Worm (Caenorhabditis elegans) whole organism, L4/young adult: ENCODE results near the gene EEED8.4.
A peak's percentile ranks its signal among the peaks of the same experiment; 100 is the strongest.

ENCODE experiments used
- W03F9.2 ChIP-seq: fragments of 150-350 bp; optimal IDR thresholded peaks from 2 replicates; lab custom pipeline; 2014; ENCODE audit warnings: missing biosample characterization, missing genetic modification characterization
- dao-5 ChIP-seq: sonication (generic microtip); optimal IDR thresholded peaks from 2 replicates; lab custom pipeline; 2016; ENCODE audit warnings: missing genotype, missing genetic modification characterization, moderate library complexity, missing compliant biosample characterization
- him-1 ChIP-seq: sonication (generic microtip); optimal IDR thresholded peaks from 2 replicates; lab custom pipeline; 2016; ENCODE audit warnings: missing genotype, missing genetic modification reagents, missing genetic modification characterization, missing compliant biosample characterization

Gene EEED8.4

DNA sequence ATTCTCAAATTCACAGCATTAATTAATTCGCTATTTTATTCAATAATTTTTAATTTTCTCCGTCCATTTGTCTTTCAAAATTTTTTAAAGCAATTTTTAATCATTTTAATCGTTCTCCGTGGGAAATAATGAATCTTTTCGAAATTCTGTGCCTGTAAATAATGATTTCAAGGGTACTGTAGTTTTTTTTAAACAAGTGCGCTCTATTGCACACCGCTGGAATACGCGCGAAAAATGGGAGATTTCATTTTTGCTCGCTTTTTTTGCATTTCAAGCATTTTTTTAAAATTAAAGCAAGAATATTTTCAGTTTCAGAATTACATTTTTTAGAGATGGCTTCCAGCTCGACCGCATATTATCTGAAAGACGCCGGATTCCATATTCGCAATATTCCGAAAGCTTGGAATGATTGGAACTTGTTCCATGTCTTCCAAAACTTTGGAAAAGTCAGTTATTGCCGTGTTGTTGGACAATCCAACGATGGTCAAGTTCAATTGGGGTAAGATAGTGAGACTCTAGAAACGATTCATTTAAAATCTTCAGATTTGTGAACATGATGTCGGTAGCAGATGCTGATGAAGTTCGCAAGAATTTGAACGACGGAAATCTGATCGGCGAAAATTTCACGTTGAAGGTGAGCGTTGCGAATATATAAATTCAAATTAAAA lies 12.0 kb downstream of the EEED8.4 start, which contains the start of gene tofu-6:
Gene tofu-6 (plus strand): TSS at position 302 of the 668 bp plus-strand sequence.
- TF ChIP-seq W03F9.2 (tag; lab: Kevin White, UChicago) (no peak), dao-5 (no peak), him-1 (no peak)

DNA sequence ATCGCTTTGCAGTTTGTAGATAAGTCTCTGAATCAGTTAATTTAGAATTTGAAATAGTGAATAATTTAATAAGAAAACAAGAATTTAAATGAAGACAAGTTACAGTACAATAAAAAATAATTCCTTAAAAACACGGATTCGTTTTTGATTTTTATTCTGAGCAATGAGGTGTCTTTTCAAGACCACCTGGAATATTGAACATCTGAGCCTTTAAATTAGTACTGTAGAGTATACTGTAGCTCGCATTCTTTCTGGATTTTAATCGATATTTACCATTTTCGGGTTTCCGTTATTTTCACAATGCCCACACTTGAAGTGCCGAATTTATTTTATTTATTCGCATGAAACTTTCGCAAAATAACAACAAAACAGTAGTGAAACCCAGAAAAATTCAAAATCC lies 14.7 kb downstream of the EEED8.4 start, which contains the start of gene F07F6.7:
Gene F07F6.7 (minus strand): TSS at position 27 of the 400 bp plus-strand sequence.
- no peak for TF ChIP-seq dao-5
- TF ChIP-seq him-1: no peak
- no peak for TF ChIP-seq W03F9.2 (tag; lab: Kevin White, UChicago)

DNA sequence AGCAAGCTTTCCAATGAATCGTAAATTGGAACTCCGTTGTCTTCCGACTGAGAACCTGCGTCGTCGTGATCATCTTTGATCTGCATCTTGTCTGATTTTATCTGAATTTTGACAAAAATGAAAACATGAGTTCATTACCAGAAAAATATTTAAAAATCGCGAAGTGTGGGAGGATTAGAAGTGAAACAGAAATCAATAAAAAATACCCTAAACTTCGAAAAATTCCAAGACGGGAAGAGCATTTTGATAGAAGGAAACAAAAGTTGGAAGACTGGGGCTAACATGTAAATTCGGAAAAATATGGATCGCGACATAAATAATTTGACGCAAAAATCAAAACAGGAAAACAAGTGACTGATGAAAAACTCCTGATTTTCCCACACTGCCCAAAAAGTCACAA lies 16.5 kb downstream of the EEED8.4 start, which contains the start of gene F07F6.8:
Gene F07F6.8 (minus strand): TSS at position 101 of the 400 bp plus-strand sequence.
- TF ChIP-seq him-1: no peak
- no peak for TF ChIP-seq W03F9.2 (tag; lab: Kevin White, UChicago)
- no peak for TF ChIP-seq dao-5

DNA sequence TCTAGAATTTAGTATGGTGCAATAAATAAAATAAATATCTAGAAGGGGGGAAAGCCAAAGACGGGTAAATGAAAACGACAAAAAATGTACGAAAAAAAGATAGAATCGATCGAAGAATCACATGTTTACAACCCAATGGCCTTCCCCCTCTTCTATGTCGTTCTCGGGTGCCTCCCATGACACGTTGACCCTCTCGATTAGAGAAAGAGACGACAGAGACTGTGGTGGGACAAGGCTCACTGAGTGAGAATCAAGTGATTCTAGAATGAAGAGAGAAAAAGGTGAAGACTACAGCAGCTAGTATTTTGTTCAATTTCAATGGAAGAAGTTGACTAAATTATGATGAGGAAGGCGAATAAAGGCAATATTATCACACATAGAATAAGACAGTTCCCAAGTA lies 16.9 kb downstream of the EEED8.4 start:
- TF ChIP-seq him-1 (no peak), dao-5 (no peak), W03F9.2 (tag; lab: Kevin White, UChicago) (no peak)

DNA sequence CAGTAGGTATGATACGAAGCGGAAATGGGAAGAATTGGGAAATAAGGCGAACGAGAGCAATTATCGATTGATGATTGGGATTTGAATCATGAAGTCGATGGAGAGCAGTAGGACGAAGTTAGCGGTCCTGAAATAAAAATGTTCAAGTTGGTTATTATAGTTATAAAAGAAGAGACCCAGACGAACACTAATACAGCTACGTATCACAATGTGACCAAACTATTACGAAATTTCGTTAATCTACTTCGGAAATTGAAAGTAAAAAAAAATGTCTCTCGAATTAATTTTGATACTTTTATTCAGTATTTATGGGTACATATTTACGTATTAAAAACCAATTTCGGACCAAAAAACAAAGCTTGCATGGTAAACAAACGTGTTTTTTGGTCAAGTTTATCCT lies 17.4 kb downstream of the EEED8.4 start:
- TF ChIP-seq dao-5 (no peak), him-1 (no peak), W03F9.2 (tag; lab: Kevin White, UChicago) (no peak)

DNA sequence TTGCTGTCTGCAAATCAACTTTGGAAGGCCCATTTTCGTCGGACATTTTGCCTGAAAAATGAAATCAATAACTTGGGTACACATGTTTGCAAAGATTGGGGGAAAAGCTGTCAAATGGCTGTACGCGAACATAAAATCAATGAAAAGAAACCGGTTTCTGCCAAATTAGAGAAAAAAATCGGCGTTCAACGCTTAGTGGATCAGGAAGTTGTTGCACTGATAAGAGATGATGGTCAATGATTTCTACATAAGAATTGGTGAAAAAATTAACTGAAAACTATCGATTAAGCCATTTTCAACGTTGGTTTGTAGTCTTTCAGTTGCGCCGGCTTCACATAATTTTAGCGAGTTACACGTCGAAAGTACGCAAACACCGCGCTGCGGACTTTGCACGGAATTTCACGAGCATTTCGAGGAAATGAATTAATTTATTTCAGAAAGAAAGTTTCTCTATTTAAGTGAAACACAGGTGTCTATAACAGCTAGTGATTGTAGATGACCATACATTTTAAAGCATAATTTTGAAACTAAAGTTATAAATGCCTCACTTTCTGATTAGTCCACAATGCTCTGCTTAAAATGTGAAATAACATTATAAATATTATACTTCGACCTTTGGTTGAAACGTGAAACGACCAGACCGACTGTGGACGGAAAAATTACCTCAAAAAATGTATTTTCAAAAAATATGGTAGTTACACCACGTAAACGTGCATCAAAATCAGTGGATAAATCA lies 20.6 kb downstream of the EEED8.4 start, which contains the start of the genes F07F6.4 and F07F6.2:
Gene F07F6.4 (minus strand): TSS at position 51 of the 736 bp plus-strand sequence.
Gene F07F6.2 (plus strand): TSS at position 686 of the 736 bp plus-strand sequence.
- no peak for TF ChIP-seq dao-5
- TF ChIP-seq W03F9.2 (tag; lab: Kevin White, UChicago): peak; percentile 6
- no peak for TF ChIP-seq him-1

DNA sequence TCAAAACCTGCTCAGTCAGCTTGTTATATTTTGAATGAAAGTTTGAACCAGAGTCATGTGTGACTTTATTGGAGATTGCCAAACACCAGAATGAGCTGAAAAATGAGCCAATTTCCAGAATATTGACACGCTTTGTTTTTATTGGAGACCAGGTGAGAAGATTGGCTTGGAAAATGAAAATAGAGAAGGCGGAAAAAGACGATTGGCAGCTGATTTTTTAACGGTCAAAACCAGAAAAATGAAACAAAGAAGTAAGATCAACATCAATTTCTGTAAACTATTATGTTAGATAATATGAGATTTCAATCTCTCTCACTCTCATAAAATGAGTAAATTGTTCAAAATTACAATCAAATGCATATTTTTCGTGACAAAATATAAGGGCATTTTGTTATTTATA lies 23.9 kb downstream of the EEED8.4 start, which contains the start of gene srx-114:
Gene srx-114 (minus strand): TSS at position 101 of the 400 bp plus-strand sequence.
- no peak for TF ChIP-seq W03F9.2 (tag; lab: Kevin White, UChicago)
- TF ChIP-seq dao-5: no peak
- TF ChIP-seq him-1: no peak

DNA sequence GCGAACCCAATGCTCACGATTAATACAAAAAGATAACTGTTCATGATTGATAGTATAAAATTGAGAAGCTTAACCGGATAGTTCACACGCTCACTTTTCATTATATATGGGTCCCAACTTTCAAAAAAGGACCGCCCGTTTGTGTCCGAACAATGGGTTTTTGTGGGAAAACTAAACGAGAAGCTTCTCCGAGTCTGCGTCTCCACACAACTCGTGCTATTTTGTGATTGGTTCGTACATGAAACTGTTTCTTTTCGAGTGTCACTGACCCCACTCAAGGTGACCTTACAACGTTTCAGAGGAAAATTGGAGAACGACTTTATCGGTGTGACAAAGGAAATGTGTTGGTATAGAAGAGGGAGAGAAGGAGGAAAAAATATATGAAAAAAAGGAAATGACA lies 27.7 kb downstream of the EEED8.4 start, which contains the start of gene dct-5:
Gene dct-5 (minus strand): TSS at position 101 of the 400 bp plus-strand sequence.
- no peak for TF ChIP-seq dao-5
- TF ChIP-seq him-1: no peak
- TF ChIP-seq W03F9.2 (tag; lab: Kevin White, UChicago): no peak

DNA sequence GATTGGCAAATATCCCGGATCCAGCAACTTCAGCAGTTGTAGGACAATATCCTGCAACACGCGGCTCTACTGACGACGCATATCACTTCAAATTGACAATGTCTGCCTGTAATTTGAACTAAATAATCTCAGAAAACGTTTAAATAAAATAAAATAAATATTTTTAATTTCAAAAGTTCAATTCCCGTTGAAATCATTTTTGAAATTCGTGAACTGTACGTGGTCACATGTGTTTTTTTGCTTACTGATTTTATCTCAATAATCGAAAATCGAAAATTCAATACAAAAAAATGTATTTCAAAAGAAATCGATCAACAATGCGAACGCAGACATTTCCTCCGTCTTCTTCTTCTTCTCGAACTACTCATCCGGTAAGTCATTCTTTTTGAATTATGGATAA lies 28.5 kb downstream of the EEED8.4 start, which contains the start of gene F07F6.1:
Gene F07F6.1 (plus strand): TSS at position 301 of the 400 bp plus-strand sequence.
- TF ChIP-seq him-1 (no peak), W03F9.2 (tag; lab: Kevin White, UChicago) (no peak)

DNA sequence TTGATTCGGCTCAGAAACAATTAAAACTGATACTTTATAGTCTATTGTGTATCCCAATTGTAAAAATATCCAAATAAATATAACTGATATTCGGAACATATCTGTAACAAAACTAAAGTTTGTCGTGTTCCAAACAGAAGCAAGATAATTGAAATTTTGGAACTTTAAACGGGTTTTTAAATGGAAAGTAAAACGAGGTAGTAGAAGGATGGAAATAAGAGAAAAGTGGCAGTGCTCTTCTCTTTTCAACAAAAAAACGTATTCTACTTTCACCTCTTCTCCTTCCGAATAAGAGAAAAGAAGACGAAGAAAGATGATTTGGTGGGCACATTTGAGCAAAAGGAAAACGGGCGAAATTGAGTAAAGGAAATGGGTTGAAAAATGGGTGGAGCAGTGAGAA lies 37.4 kb downstream of the EEED8.4 start, which contains the start of gene nmr-1:
Gene nmr-1 (minus strand): TSS at position 101 of the 400 bp plus-strand sequence.
- TF ChIP-seq him-1 (no peak), W03F9.2 (tag; lab: Kevin White, UChicago) (no peak), dao-5 (no peak)

DNA sequence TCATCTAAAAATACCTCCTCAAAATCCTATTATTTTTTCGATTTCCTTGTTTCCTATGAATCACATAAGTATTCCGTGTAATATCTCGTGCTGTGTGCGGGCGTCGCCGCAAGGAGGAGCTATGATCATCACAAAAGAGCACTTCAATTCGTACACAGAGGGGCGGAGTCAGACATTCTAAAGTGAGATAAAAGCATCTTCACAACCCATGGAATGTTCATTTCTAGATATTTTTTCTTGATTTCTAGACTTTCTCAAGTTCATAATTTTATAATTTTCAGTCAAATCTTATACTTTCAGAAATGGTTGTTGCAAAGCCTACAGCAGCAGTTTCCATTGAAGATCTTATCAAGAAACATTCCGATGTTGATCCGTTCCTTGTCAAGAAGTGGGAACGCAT lies 38.3 kb downstream of the EEED8.4 start, which contains the start of gene cex-1:
Gene cex-1 (plus strand): TSS at position 301 of the 400 bp plus-strand sequence.
- TF ChIP-seq him-1 (no peak), W03F9.2 (tag; lab: Kevin White, UChicago) (no peak), dao-5 (no peak)

DNA sequence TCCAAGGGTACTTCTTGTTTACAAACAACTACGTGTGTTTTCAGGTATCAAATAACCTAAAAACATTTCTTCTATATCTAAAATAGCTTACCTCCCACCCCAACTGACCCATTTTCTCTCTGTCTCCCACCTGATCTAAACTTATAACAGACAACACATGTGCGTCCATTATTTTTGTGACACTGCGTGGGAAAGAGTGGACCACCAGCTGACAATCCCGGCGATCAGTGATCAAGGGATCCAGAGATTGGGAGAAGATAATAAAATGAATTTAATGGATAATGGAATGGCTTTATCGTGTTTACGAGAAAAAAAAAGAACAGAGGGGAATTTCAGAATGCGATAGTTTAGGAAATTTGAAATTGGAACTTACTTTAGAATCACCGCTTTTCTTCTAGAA lies 40.1 kb downstream of the EEED8.4 start:
- TF ChIP-seq dao-5 (no peak), W03F9.2 (tag; lab: Kevin White, UChicago) (no peak), him-1 (no peak)

DNA sequence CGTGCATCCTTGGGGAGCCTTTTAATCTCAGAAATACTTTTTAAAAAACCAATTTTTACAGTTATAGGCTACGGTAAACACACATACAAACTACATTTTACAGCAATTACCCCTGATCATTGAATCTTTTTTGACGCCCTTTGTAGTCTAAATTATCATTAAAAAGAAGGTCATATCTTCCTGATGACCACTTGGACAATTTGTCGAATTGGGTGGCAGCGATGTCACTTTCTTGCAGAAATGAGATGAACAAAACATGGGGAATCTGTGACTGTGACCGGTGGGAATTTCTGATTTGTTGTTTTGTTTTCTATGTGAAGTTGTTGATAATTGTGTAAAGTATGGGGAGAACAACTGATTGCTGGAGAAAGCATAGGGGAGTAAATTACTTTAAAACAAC lies 40.5 kb downstream of the EEED8.4 start:
- TF ChIP-seq him-1: no peak
- no peak for TF ChIP-seq W03F9.2 (tag; lab: Kevin White, UChicago)
- no peak for TF ChIP-seq dao-5

DNA sequence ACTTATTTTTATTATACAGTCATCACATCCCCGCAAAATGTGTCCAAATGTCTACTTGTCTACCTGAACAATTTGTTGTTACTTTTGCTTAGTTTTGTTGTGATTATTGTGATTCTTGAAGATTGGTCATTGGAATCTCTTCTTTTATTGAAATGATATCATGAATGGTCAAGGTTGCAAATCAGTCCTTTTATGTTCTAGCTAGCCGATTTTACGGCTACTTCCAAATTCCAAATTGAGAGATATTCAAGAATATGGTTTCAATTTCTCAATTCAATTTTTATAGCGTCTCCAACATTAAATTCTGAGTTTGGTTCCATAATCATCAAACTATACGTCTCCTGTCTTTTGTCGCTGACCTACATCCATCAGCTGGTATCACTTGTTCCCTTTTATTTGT lies 42.2 kb downstream of the EEED8.4 start:
- TF ChIP-seq dao-5 (no peak), W03F9.2 (tag; lab: Kevin White, UChicago) (no peak), him-1 (no peak)
